Worm (Caenorhabditis elegans): Measurements from ENCODE around the gene irld-15.
"Not testable (repeated sequence)": the region's sequence is repeated elsewhere in the genome, so short reads cannot be mapped to it uniquely, and the experiment has no call there.

The irld-15 gene

ce11 chrV:2331616-2332015, 27.9 kb upstream of the irld-15 start, which contains the start of gene irld-32:
Gene irld-32 (plus strand): TSS chrV:2331916.
- TF ChIP-seq nhr-67, tbx-2, nhr-237 (tag; optimal IDR thresholded peaks at IDR 0.05): not testable (repeated sequence)

- not testable (repeated sequence) for TF ChIP-seq lin-15B, ztf-4, fos-1 (tag; optimal IDR thresholded peaks at IDR 0.05)
Measured at ce11 chrV:2330129-2330528, 26.5 kb upstream of the irld-15 start, which contains the start of gene pud-1.1. Gene pud-1.1 (plus strand): TSS chrV:2330429.

ce11 chrV:2327124-2327523, 23.4 kb upstream of the irld-15 start:
- peak; percentile 98 for TF ChIP-seq elt-2 (tag; optimal IDR thresholded peaks at IDR 0.05)
- no peak for TF ChIP-seq nhr-67 (tag; optimal IDR thresholded peaks at IDR 0.05)
- TF ChIP-seq hmg-11 (tag; optimal IDR thresholded peaks at IDR 0.05), result no peak
- peak; percentile 58 for TF ChIP-seq jun-1 (tag; optimal IDR thresholded peaks at IDR 0.05)
- peak; percentile 99 for TF ChIP-seq pqm-1 (tag; optimal IDR thresholded peaks at IDR 0.05)
- TF ChIP-seq nfya-1 (tag; optimal IDR thresholded peaks at IDR 0.05; ENCODE audit: insufficient read depth), result peak; percentile 41
- TF ChIP-seq pha-4 (tag; optimal IDR thresholded peaks at IDR 0.05), result peak; percentile 30

- TF ChIP-seq ama-1 (optimal IDR thresholded peaks at IDR 0.05), result no peak
- no peak for TF ChIP-seq zag-1 (tag; optimal IDR thresholded peaks at IDR 0.05)
- no peak for TF ChIP-seq elt-2 (tag; optimal IDR thresholded peaks at IDR 0.05)
- no peak for TF ChIP-seq mdl-1 (tag; optimal IDR thresholded peaks at IDR 0.05)
- TF ChIP-seq nhr-23 (tag; optimal IDR thresholded peaks at IDR 0.05), result no peak
- TF ChIP-seq elt-1 (tag; optimal IDR thresholded peaks at IDR 0.05), result no peak
- no peak for TF ChIP-seq unc-39 (tag; optimal IDR thresholded peaks at IDR 0.05)
- TF ChIP-seq lin-39 (tag; optimal IDR thresholded peaks at IDR 0.05), result no peak
- TF ChIP-seq aly-2 (tag; optimal IDR thresholded peaks at IDR 0.05), result no peak
- TF ChIP-seq pqm-1 (tag; optimal IDR thresholded peaks at IDR 0.05), result no peak
Measured at ce11 chrV:2326378-2326777, 22.7 kb upstream of the irld-15 start, which contains the start of gene pud-4. Gene pud-4 (plus strand): TSS chrV:2326678.

- TF ChIP-seq pqm-1 (tag; optimal IDR thresholded peaks at IDR 0.05) (peak; percentile 41), ama-1 (optimal IDR thresholded peaks at IDR 0.05) (no peak)
Measured at ce11 chrV:2325052-2325451, 21.4 kb upstream of the irld-15 start, which contains the start of gene pud-3. Gene pud-3 (minus strand): TSS chrV:2325152.

- peak; percentile 54 for TF ChIP-seq skn-1 (tag; optimal IDR thresholded peaks at IDR 0.05)
- TF ChIP-seq pqm-1 (tag; optimal IDR thresholded peaks at IDR 0.05), result peak; percentile 99
- TF ChIP-seq elt-2 (tag; optimal IDR thresholded peaks at IDR 0.05), result peak; percentile 98
- TF ChIP-seq R02D3.7 (tag; optimal IDR thresholded peaks at IDR 0.05), result no peak
Measured at ce11 chrV:2324260-2324659, 20.6 kb upstream of the irld-15 start.

- TF ChIP-seq nhr-28, egl-5, elt-2 (tag; optimal IDR thresholded peaks at IDR 0.05): not testable (repeated sequence)
Measured at ce11 chrV:2322466-2322865, 18.8 kb upstream of the irld-15 start, which contains the start of gene pud-1.2. Gene pud-1.2 (minus strand): TSS chrV:2322566.

- not testable (repeated sequence) for TF ChIP-seq fkh-10 (GFP tag; optimal IDR thresholded peaks at IDR 0.05); ceh-16 (tag; optimal IDR thresholded peaks at IDR 0.05); nhr-23 (tag; optimal IDR thresholded peaks at IDR 0.05)
Measured at ce11 chrV:2321001-2321400, 17.3 kb upstream of the irld-15 start, which contains the start of gene Y19D10B.6. Gene Y19D10B.6 (minus strand): TSS chrV:2321101.

- no peak for TF ChIP-seq zag-1 (tag; optimal IDR thresholded peaks at IDR 0.05)
- no peak for TF ChIP-seq nhr-28 (tag; optimal IDR thresholded peaks at IDR 0.05)
- TF ChIP-seq unc-39 (tag; optimal IDR thresholded peaks at IDR 0.05), result no peak
- peak; percentile 46 for TF ChIP-seq jun-1 (tag; optimal IDR thresholded peaks at IDR 0.05)
- TF ChIP-seq nhr-237 (tag; optimal IDR thresholded peaks at IDR 0.05), result no peak
- TF ChIP-seq pha-4 (tag; optimal IDR thresholded peaks at IDR 0.05), result no peak
- TF ChIP-seq nhr-43 (tag; optimal IDR thresholded peaks at IDR 0.05; ENCODE audit: poor library complexity, severe bottlenecking), result no peak
- TF ChIP-seq lin-39 (tag; optimal IDR thresholded peaks at IDR 0.05), result no peak
- no peak for TF ChIP-seq ceh-82 (tag; optimal IDR thresholded peaks at IDR 0.05)
- no peak for TF ChIP-seq skn-1 (tag; optimal IDR thresholded peaks at IDR 0.05)
- TF ChIP-seq elt-2 (tag; optimal IDR thresholded peaks at IDR 0.05), result peak; percentile 99
- no peak for TF ChIP-seq ceh-28 (tag; optimal IDR thresholded peaks at IDR 0.05)
- peak; percentile 44 for TF ChIP-seq pqm-1 (tag; optimal IDR thresholded peaks at IDR 0.05)
Measured at ce11 chrV:2308246-2308645, 4.6 kb upstream of the irld-15 start.
